Fruit fly (Drosophila melanogaster) whole organism, prepupa: ENCODE measurements around the gene CG5188.

ENCODE experiments used
- CG10631 ChIP-seq: fragments of 200-800 bp; sonication (Bioruptor generic); optimal IDR thresholded peaks from 2 replicates; lab custom pipeline; 2016; ENCODE audit warnings: missing biosample characterization, missing genetic modification characterization
- CG15336 ChIP-seq: fragments of 200-800 bp; sonication (Bioruptor generic); IDR thresholded peaks from 2 replicates; pipeline ENCODE4 v1.3.6; 2022; ENCODE audit warnings: missing biosample characterization, missing genetic modification characterization
- CG31627 ChIP-seq: fragments of 200-800 bp; sonication (Bioruptor generic); optimal IDR thresholded peaks from 3 replicates; lab custom pipeline; 2016; ENCODE audit warnings: missing biosample characterization, missing genetic modification characterization
- CG32006 ChIP-seq: fragments of 200-800 bp; sonication (Bioruptor generic); optimal IDR thresholded peaks from 3 replicates; lab custom pipeline; 2017; ENCODE audit warnings: missing biosample characterization, mild to moderate bottlenecking, missing genetic modification characterization
- CG6808 ChIP-seq: fragments of 200-800 bp; sonication (Bioruptor generic); optimal IDR thresholded peaks from 3 replicates; lab custom pipeline; 2017; ENCODE audit warnings: missing biosample characterization, missing genetic modification characterization, mild to moderate bottlenecking, moderate library complexity, missing genetic modification reagents
- CG6854 ChIP-seq: fragments of 200-800 bp; sonication (Bioruptor generic); optimal IDR thresholded peaks from 2 replicates; lab custom pipeline; 2017; ENCODE audit warnings: missing biosample characterization, mild to moderate bottlenecking, missing genetic modification characterization
- Eip93F ChIP-seq: fragments of 200-800 bp; sonication (Bioruptor generic); optimal IDR thresholded peaks from 2 replicates; lab custom pipeline; 2016; ENCODE audit warnings: missing biosample characterization, mild to moderate bottlenecking, missing genetic modification characterization
- Hr38 ChIP-seq: sonication (Bioruptor generic); optimal IDR thresholded peaks from 2 replicates; lab custom pipeline; 2016; ENCODE audit warnings: missing biosample characterization, missing genetic modification characterization
- Hr39 ChIP-seq: fragments of 200-800 bp; sonication (Bioruptor generic); optimal IDR thresholded peaks from 2 replicates; lab custom pipeline; 2016; ENCODE audit warnings: missing biosample characterization, missing genetic modification characterization
- Hr4 ChIP-seq: fragments of 200-800 bp; sonication (Bioruptor generic); optimal IDR thresholded peaks from 3 replicates; lab custom pipeline; 2016; ENCODE audit warnings: missing biosample characterization, missing genetic modification characterization
- OdsH ChIP-seq: fragments of 200-800 bp; sonication (Bioruptor generic); optimal IDR thresholded peaks from 3 replicates; lab custom pipeline; 2016; ENCODE audit warnings: missing biosample characterization, missing genetic modification characterization

- TF ChIP-seq CG31627 (GFP tag; lab: Kevin White, UChicago) (no peak), Eip93F (GFP tag; lab: Kevin White, UChicago) (no peak), OdsH (GFP tag; lab: Kevin White, UChicago) (no peak), CG15336 (GFP tag; lab: Robert Waterston, UW) (no peak), Hr39 (no peak), CG6854 (GFP tag; lab: Kevin White, UChicago) (no peak), Hr4 (GFP tag; lab: Kevin White, UChicago) (no peak), CG32006 (no peak), Hr38 (GFP tag; lab: Kevin White, UChicago) (no peak), CG10631 (GFP tag; lab: Kevin White, UChicago) (no peak), CG6808 (GFP tag; lab: Kevin White, UChicago) (no peak)
Observed at dm6 chr2L:10396488-10396824, 32.2 kb upstream of the CG5188 start, which contains the start of gene Cnot4.
